Fruit fly (Drosophila melanogaster): ENCODE results near the gene CG42375.

dm6 chr3R:13815022-13815440, 35.6 kb downstream of the CG42375 start:
- TF ChIP-seq Dif (GFP tag; optimal IDR thresholded peaks at IDR 0.05; ENCODE audit: partially characterized antibody) (no peak), Hr83 (GFP tag; optimal IDR thresholded peaks at IDR 0.05; ENCODE audit: poor library complexity, severe bottlenecking) (no peak)

Measured in whole organism, wandering third instar larva.